Fruit fly (Drosophila melanogaster): Measurements from ENCODE around the gene ppk31.

The ppk31 gene

dm6 chr3R:27151516-27151823 is 11.5 kb upstream of the ppk31 start, which contains the start of gene Men-b (continued):
- TF ChIP-seq HmgZ (tag; optimal IDR thresholded peaks at IDR 0.05) (peak; percentile 62), stc (GFP tag; IDR thresholded peaks at IDR 0.05) (no peak), dan (GFP tag; IDR thresholded peaks at IDR 0.05) (no peak), CG4282 (GFP tag; optimal IDR thresholded peaks at IDR 0.05) (no peak), croc (GFP tag; conservative IDR thresholded peaks at IDR 0.05) (no peak), mld (GFP tag; IDR thresholded peaks at IDR 0.05; ENCODE audit: partially characterized antibody) (peak; percentile 42; the same call in 1 of the 3 replicates), tna (GFP tag; IDR thresholded peaks at IDR 0.05; ENCODE audit: partially characterized antibody) (no peak), Kr (GFP tag; optimal IDR thresholded peaks at IDR 0.05) (no peak), CG6791 (GFP tag; IDR thresholded peaks at IDR 0.05; ENCODE audit: partially characterized antibody) (peak; percentile 67; the same call in 2 of the 3 replicates), Asciz (GFP tag; optimal IDR thresholded peaks at IDR 0.05) (no peak), Usf (GFP tag; optimal IDR thresholded peaks at IDR 0.05) (no peak), slbo (GFP tag; IDR thresholded peaks at IDR 0.05) (peak; percentile 37; the same call in 1 of the 2 replicates), fd64A (GFP tag; optimal IDR thresholded peaks at IDR 0.05) (no peak), gsb-n (tag; optimal IDR thresholded peaks at IDR 0.05) (no peak), CG10565 (GFP tag; optimal IDR thresholded peaks at IDR 0.05) (no peak), Hr78 (GFP tag; optimal IDR thresholded peaks at IDR 0.05) (no peak), CrebB (tag; optimal IDR thresholded peaks at IDR 0.05) (no peak), Awh (GFP tag; IDR thresholded peaks at IDR 0.05) (no peak), CG6272 (GFP tag; IDR thresholded peaks at IDR 0.05) (no peak), Ets65A (GFP tag) (no peak), CG1602 (GFP tag; optimal IDR thresholded peaks at IDR 0.05) (no peak), ttk (GFP tag; IDR thresholded peaks at IDR 0.05) (no peak), Elba2 (GFP tag; optimal IDR thresholded peaks at IDR 0.05) (no peak), Fer2 (tag; optimal IDR thresholded peaks at IDR 0.05) (no peak), Lhr (GFP tag; optimal IDR thresholded peaks at IDR 0.05) (peak; percentile 94), lab (GFP tag; optimal IDR thresholded peaks at IDR 0.05) (no peak), vvl (GFP tag; IDR thresholded peaks at IDR 0.05) (peak; percentile 65), CG15696 (tag; optimal IDR thresholded peaks at IDR 0.05) (no peak), CG9817 (tag; optimal IDR thresholded peaks at IDR 0.05) (no peak), dimm (GFP tag; IDR thresholded peaks at IDR 0.05) (no peak), CG8944 (GFP tag; optimal IDR thresholded peaks at IDR 0.05) (no peak), CG14014 (GFP tag; IDR thresholded peaks at IDR 0.05) (0 out of 2 replicates have a peak, but pooled peaks have one; percentile 13), ind (GFP tag; optimal IDR thresholded peaks at IDR 0.05) (no peak), salm (tag; optimal IDR thresholded peaks at IDR 0.05) (no peak), Six4 (GFP tag; optimal IDR thresholded peaks at IDR 0.05) (no peak), B-H2 (GFP tag; optimal IDR thresholded peaks at IDR 0.05) (no peak), aop (GFP tag; IDR thresholded peaks at IDR 0.05) (no peak), cg (GFP tag; optimal IDR thresholded peaks at IDR 0.05) (no peak), CG11560 (tag; IDR thresholded peaks at IDR 0.05) (no peak; the same call in 2 of the 3 replicates), CG18599 (GFP tag; optimal IDR thresholded peaks at IDR 0.05) (no peak), maf-S (GFP tag; optimal IDR thresholded peaks at IDR 0.05) (no peak), lola (GFP tag; optimal IDR thresholded peaks at IDR 0.05) (no peak), pros (GFP tag; optimal IDR thresholded peaks at IDR 0.05) (no peak), CG10366 (GFP tag; IDR thresholded peaks at IDR 0.05) (no peak)
